Fruit fly (Drosophila melanogaster): ENCODE data around the gene CG33169.
A peak's percentile ranks its signal among the peaks of the same experiment; 100 is the strongest.

Gene CG33169

DNA sequence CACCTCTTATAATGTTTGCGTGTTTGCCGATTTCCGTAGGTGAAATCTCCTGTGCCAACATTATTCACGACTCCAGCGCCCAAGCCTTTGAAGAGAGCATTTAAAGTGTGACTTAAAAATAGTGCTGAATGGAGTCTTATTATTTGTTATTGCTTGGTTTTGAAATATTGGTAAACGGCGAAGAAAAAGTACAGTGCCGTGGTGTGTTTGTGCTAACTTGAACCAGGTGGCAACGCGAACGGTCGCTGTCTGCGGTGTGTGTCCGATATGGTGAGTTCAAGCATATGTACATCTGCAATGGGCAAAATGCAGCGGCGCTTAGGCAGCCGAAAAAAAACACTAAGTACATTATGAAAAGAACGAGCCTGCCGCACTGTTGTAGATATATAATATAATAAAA is 14.3 kb downstream of the CG33169 start:
- TF ChIP-seq YL-1 (GFP tag; optimal IDR thresholded peaks at IDR 0.05) (peak; percentile 56), MBD-R2 (GFP tag; IDR thresholded peaks at IDR 0.05) (peak; percentile 19; the same call in 1 of the 2 replicates), jing (GFP tag; optimal IDR thresholded peaks at IDR 0.05) (no peak), odd (GFP tag; optimal IDR thresholded peaks at IDR 0.05) (no peak), cato (GFP tag; optimal IDR thresholded peaks at IDR 0.05; ENCODE audit: borderline replicate concordance) (no peak), nom (GFP tag; optimal IDR thresholded peaks at IDR 0.05) (peak; percentile 37), cg (GFP tag; optimal IDR thresholded peaks at IDR 0.05) (no peak), Dp (GFP tag; optimal IDR thresholded peaks at IDR 0.05) (peak; percentile 0), stwl (tag; optimal IDR thresholded peaks at IDR 0.05) (peak; percentile 23), CG1603 (tag; optimal IDR thresholded peaks at IDR 0.05) (peak; percentile 47), Lpt (GFP tag; optimal IDR thresholded peaks at IDR 0.05) (no peak), Myb (GFP tag; optimal IDR thresholded peaks at IDR 0.05) (peak; percentile 29), Med (GFP tag) (peak; percentile 50), lov (optimal IDR thresholded peaks at IDR 0.05) (no peak), lov (GFP tag; IDR thresholded peaks at IDR 0.05) (no peak), NfI (GFP tag; optimal IDR thresholded peaks at IDR 0.05) (no peak), CG12071 (GFP tag; optimal IDR thresholded peaks at IDR 0.05) (no peak), CG9817 (tag; optimal IDR thresholded peaks at IDR 0.05) (no peak), CG7786 (GFP tag; optimal IDR thresholded peaks at IDR 0.05) (no peak), Nf-YC (tag; optimal IDR thresholded peaks at IDR 0.05) (peak; percentile 69), chinmo (GFP tag; IDR thresholded peaks at IDR 0.05; ENCODE audit: partially characterized antibody) (0 out of 4 replicates have a peak, but pooled peaks have one; percentile 47), pzg (GFP tag; optimal IDR thresholded peaks at IDR 0.05) (peak; percentile 43), CG4360 (GFP tag; IDR thresholded peaks at IDR 0.05) (no peak), CG4617 (GFP tag; optimal IDR thresholded peaks at IDR 0.05; ENCODE audit: borderline replicate concordance) (peak; percentile 15), CG14710 (tag; optimal IDR thresholded peaks at IDR 0.05) (peak; percentile 96), BEAF-32 (GFP tag; optimal IDR thresholded peaks at IDR 0.05) (peak; percentile 21), trem (tag; optimal IDR thresholded peaks at IDR 0.05) (no peak), lbe (GFP tag; optimal IDR thresholded peaks at IDR 0.05) (no peak), MESR4 (GFP tag; optimal IDR thresholded peaks at IDR 0.05) (peak; percentile 58), Nf-YB (GFP tag; optimal IDR thresholded peaks at IDR 0.05) (peak; percentile 88), HLHmδ (GFP tag; optimal IDR thresholded peaks at IDR 0.05) (peak; percentile 23), E2f2 (GFP tag; IDR thresholded peaks at IDR 0.05) (0 out of 2 replicates have a peak, but pooled peaks have one; percentile 25), Sin3A (optimal IDR thresholded peaks at IDR 0.05) (no peak), tin (GFP tag; optimal IDR thresholded peaks at IDR 0.05) (no peak), CG7271 (tag; optimal IDR thresholded peaks at IDR 0.05) (peak; percentile 0)

DNA sequence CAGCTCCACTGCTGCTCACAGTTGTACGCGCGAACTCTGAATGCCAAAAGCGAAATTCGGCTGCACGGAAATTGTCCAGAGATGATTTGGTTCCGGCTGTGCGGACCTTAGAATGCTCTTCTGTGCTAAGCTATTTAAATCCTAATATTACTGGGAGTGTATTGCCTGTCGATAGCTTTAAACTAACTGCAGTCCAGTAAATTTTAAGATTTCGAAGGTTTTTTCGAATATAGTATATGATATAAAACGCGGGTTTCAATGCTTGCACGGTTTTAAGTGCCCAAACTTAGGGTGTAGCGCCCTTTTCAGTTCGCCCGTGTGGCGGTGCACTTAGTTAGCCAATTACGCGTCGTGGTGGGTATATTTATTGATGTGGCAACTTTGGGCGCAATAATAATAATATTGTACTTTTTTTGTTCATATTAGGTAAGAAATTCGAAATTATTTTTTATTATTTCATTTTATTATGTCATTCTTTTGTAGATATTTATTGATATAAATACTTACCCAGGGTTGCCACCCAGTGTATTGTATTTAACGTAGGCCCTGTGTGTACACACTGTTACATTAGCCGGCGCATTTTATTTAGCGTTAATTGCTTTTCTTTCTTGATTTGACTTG is 15.2 kb downstream of the CG33169 start, which contains the start of the genes Chro and Ssl1:
Chro (minus strand) TSS at position 262 of the 621 bp plus-strand sequence.
Ssl1 (plus strand) TSS at position 367 of the 621 bp plus-strand sequence.
- TF ChIP-seq CoRest (tag; optimal IDR thresholded peaks at IDR 0.05) = peak; percentile 100
- TF ChIP-seq CG6683 (GFP tag; optimal IDR thresholded peaks at IDR 0.05) = peak; percentile 99
- peak; percentile 100 for TF ChIP-seq sisA (GFP tag; IDR thresholded peaks at IDR 0.05)
- peak; percentile 99 for TF ChIP-seq CG9817 (tag; optimal IDR thresholded peaks at IDR 0.05)
- peak; percentile 100 for TF ChIP-seq Hr51 (GFP tag; optimal IDR thresholded peaks at IDR 0.05)
- peak; percentile 100 for TF ChIP-seq Atf-2 (GFP tag; optimal IDR thresholded peaks at IDR 0.05)
- TF ChIP-seq CG9215 (GFP tag; IDR thresholded peaks at IDR 0.05) = peak; percentile 99
- peak; percentile 100 for TF ChIP-seq tio (GFP tag; optimal IDR thresholded peaks at IDR 0.05)
- peak; percentile 100 for TF ChIP-seq CG18476 (GFP tag; optimal IDR thresholded peaks at IDR 0.05)
- peak; percentile 99 for TF ChIP-seq CG3838 (GFP tag; optimal IDR thresholded peaks at IDR 0.05)
- TF ChIP-seq CG2120 (GFP tag; optimal IDR thresholded peaks at IDR 0.05) = peak; percentile 100
- peak; percentile 98 for TF ChIP-seq Jarid2 (GFP tag; optimal IDR thresholded peaks at IDR 0.05)
- peak; percentile 51 for TF ChIP-seq BEAF-32 (GFP tag; optimal IDR thresholded peaks at IDR 0.05)
- peak; percentile 100 for TF ChIP-seq eyg (GFP tag; optimal IDR thresholded peaks at IDR 0.05)
- TF ChIP-seq ro (GFP tag; IDR thresholded peaks at IDR 0.05) = peak; percentile 100
- peak; percentile 99 for TF ChIP-seq wdn (GFP tag; IDR thresholded peaks at IDR 0.05)
- peak; percentile 100 for TF ChIP-seq Hsf (GFP tag; optimal IDR thresholded peaks at IDR 0.05)
- TF ChIP-seq CG14441 (GFP tag; IDR thresholded peaks at IDR 0.05) = peak; percentile 100
